Worm (Caenorhabditis elegans) whole organism, L4/young adult: ENCODE results near the gene T16G1.6.

Source experiments
- dao-5 ChIP-seq: sonication (generic microtip); optimal IDR thresholded peaks from 2 replicates; lab custom pipeline; 2016; ENCODE audit warnings: missing genotype, missing genetic modification characterization, moderate library complexity, missing compliant biosample characterization
- him-1 ChIP-seq: sonication (generic microtip); optimal IDR thresholded peaks from 2 replicates; lab custom pipeline; 2016; ENCODE audit warnings: missing genotype, missing genetic modification reagents, missing genetic modification characterization, missing compliant biosample characterization

DNA sequence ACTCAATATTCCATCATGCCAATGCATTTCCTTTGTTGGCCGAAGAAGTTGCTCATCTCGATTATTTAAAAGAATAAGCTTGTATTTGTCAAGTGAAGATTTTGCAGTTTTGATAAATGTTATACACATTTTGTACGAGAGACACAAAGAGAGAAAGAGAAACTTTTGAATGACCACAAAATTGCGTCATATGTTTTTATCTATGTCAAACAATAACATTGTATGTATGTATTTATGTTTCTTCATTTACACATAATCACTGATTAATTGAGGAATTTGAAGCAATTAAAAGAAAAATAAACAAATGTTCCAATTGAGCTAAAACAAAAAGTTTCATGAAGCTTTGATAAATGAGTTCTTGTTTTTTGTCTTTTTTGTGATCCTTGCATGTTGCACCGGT lies 26.2 kb upstream of the T16G1.6 start, which contains the start of gene hrg-9:
- TF ChIP-seq dao-5 (tag; lab: Kevin White, UChicago) (no peak), him-1 (tag; lab: Kevin White, UChicago) (no peak)
